Worm (Caenorhabditis elegans): ENCODE data around the gene R09F10.1.

- TF ChIP-seq W03F9.2 (tag; optimal IDR thresholded peaks at IDR 0.05) (no peak), him-1 (tag; optimal IDR thresholded peaks at IDR 0.05) (no peak)
These were observed 32.0 kb downstream of the R09F10.1 start for ce11 chrX:8355350-8355749.

Measured in whole organism, L4/young adult.